Worm (Caenorhabditis elegans): Measurements from ENCODE around the gene acly-2.

Gene acly-2

ce11 chrV:13092349-13092748 is 23.9 kb upstream of the acly-2 start, which contains the start of gene lurp-4:
lurp-4 (plus strand) TSS chrV:13092649.
- TF ChIP-seq blmp-1 (tag; optimal IDR thresholded peaks at IDR 0.05) (no peak), aha-1 (tag; optimal IDR thresholded peaks at IDR 0.05) (no peak), nhr-20 (tag; optimal IDR thresholded peaks at IDR 0.05) (no peak), dsc-1 (tag; optimal IDR thresholded peaks at IDR 0.05) (no peak), egl-27 (tag; optimal IDR thresholded peaks at IDR 0.05) (no peak), nhr-77 (tag; optimal IDR thresholded peaks at IDR 0.05) (no peak), mab-9 (GFP tag; IDR thresholded peaks at IDR 0.05) (no peak), hlh-17 (GFP tag; optimal IDR thresholded peaks at IDR 0.05; ENCODE audit: borderline replicate concordance) (no peak)

- TF ChIP-seq ceh-63 (GFP tag; optimal IDR thresholded peaks at IDR 0.05) (no peak), mep-1 (tag; optimal IDR thresholded peaks at IDR 0.05) (no peak), ztf-11 (tag; optimal IDR thresholded peaks at IDR 0.05) (no peak), fkh-4 (tag; optimal IDR thresholded peaks at IDR 0.05; ENCODE audit: borderline replicate concordance) (no peak), nhr-237 (tag; optimal IDR thresholded peaks at IDR 0.05) (no peak), snu-23 (GFP tag; optimal IDR thresholded peaks at IDR 0.05) (no peak)
Observed at ce11 chrV:13095654-13096053, 20.6 kb upstream of the acly-2 start, which contains the start of gene C34B4.5. C34B4.5 (plus strand) TSS chrV:13095954.

- peak; percentile 13 for TF ChIP-seq nhr-85 (tag)
- TF ChIP-seq efl-1 (optimal IDR thresholded peaks at IDR 0.05), result no peak
- peak in 1 of 2 experiments; percentile 6 for TF ChIP-seq efl-1 (GFP tag; optimal IDR thresholded peaks at IDR 0.05 in 1 of 2)
- no peak for TF ChIP-seq pqm-1 (tag; optimal IDR thresholded peaks at IDR 0.05)
- peak in 1 of 3 experiments; percentile 10 for TF ChIP-seq ceh-82 (tag; optimal IDR thresholded peaks at IDR 0.05)
- TF ChIP-seq blmp-1 (tag; optimal IDR thresholded peaks at IDR 0.05), result peak; percentile 34
- no peak for TF ChIP-seq hlh-17 (GFP tag; optimal IDR thresholded peaks at IDR 0.05; ENCODE audit: borderline replicate concordance)
- TF ChIP-seq irx-1 (tag; optimal IDR thresholded peaks at IDR 0.05), result no peak
- no peak for TF ChIP-seq zag-1 (tag; optimal IDR thresholded peaks at IDR 0.05)
- TF ChIP-seq lin-14 (GFP tag; optimal IDR thresholded peaks at IDR 0.05), result peak; percentile 8
- no peak for TF ChIP-seq unc-130 (tag; optimal IDR thresholded peaks at IDR 0.05)
Observed at ce11 chrV:13105840-13106429, 10.4 kb upstream of the acly-2 start.

ce11 chrV:13111599-13112191 is 4.6 kb upstream of the acly-2 start:
- TF ChIP-seq ceh-82 (tag; optimal IDR thresholded peaks at IDR 0.05) (peak in 1 of 3 experiments; percentile 12), lin-14 (GFP tag; optimal IDR thresholded peaks at IDR 0.05) (peak; percentile 69), swsn-7 (tag; optimal IDR thresholded peaks at IDR 0.05) (no peak)

- TF ChIP-seq ces-1 (GFP tag; optimal IDR thresholded peaks at IDR 0.05) (peak; percentile 12), alr-1 (tag; optimal IDR thresholded peaks at IDR 0.05; ENCODE audit: borderline replicate concordance) (no peak), fkh-10 (GFP tag; optimal IDR thresholded peaks at IDR 0.05) (peak; percentile 10), lin-14 (GFP tag; optimal IDR thresholded peaks at IDR 0.05) (peak; percentile 8)
Observed at ce11 chrV:13112937-13113497, 3.3 kb upstream of the acly-2 start.

ce11 chrV:13114552-13115237 is 1.6 kb upstream of the acly-2 start:
- TF ChIP-seq efl-3 (GFP tag; optimal IDR thresholded peaks at IDR 0.05), result no peak
- TF ChIP-seq lin-14 (GFP tag; optimal IDR thresholded peaks at IDR 0.05), result peak; percentile 37
